Worm (Caenorhabditis elegans) whole organism, mixed stage, embryonic: ENCODE data around the gene ZK353.10.

Source experiments
- elt-1 ChIP-seq: sonication (generic microtip); optimal IDR thresholded peaks from 2 replicates; lab custom pipeline; 2017; ENCODE audit warnings: missing genetic modification characterization, mild to moderate bottlenecking, missing compliant biosample characterization, antibody characterized with exemption, moderate library complexity, borderline replicate concordance; ENCODE audit not compliant: insufficient read depth
- elt-3 ChIP-seq: fragments of 150-350 bp; optimal IDR thresholded peaks from 2 replicates; lab custom pipeline; 2014; ENCODE audit warnings: missing biosample characterization, missing genetic modification characterization
- mab-5 ChIP-seq: fragments of 150-350 bp; optimal IDR thresholded peaks from 2 replicates; lab custom pipeline; 2014; ENCODE audit warnings: missing biosample characterization, missing genetic modification characterization
- nhr-12 ChIP-seq: fragments of 150-350 bp; optimal IDR thresholded peaks from 2 replicates; lab custom pipeline; 2014; ENCODE audit warnings: missing biosample characterization, missing genetic modification characterization
- nhr-76 ChIP-seq: sonication (generic microtip); optimal IDR thresholded peaks from 2 replicates; lab custom pipeline; 2017; ENCODE audit warnings: missing biosample characterization, missing genetic modification characterization
- pha-4 ChIP-seq: fragments of 150-350 bp; optimal IDR thresholded peaks from 2 replicates; lab custom pipeline; 2018; ENCODE audit warnings: missing biosample characterization, missing genetic modification reagents, missing genetic modification characterization
- sptf-1 ChIP-seq: sonication (generic microtip); optimal IDR thresholded peaks from 2 replicates; lab custom pipeline; 2017; ENCODE audit warnings: mild to moderate bottlenecking, missing genetic modification characterization, moderate library complexity, missing compliant biosample characterization
- unc-39 ChIP-seq: fragments of 150-350 bp; optimal IDR thresholded peaks from 2 replicates; lab custom pipeline; 2014; ENCODE audit warnings: missing biosample characterization, missing genetic modification characterization
- unc-62 ChIP-seq: fragments of 150-350 bp; optimal IDR thresholded peaks from 2 replicates; lab custom pipeline; 2014; ENCODE audit warnings: missing biosample characterization, missing genetic modification reagents, missing genetic modification characterization

- TF ChIP-seq unc-62 (no peak), sptf-1 (tag; lab: Kevin White, UChicago) (no peak), nhr-76 (tag; lab: Kevin White, UChicago) (no peak), mab-5 (tag; lab: Kevin White, UChicago) (no peak), pha-4 (no peak), elt-3 (tag; lab: Kevin White, UChicago) (no peak), unc-39 (no peak), nhr-12 (tag; lab: Kevin White, UChicago) (no peak), elt-1 (no peak)
Observed at ce11 chrIII:8409166-8409565, 14.9 kb upstream of the ZK353.10 start, which contains the start of gene ZK353.9.
